Worm (Caenorhabditis elegans) whole organism, dauer: Measurements from ENCODE around the gene sir-2.3.

Source experiments
- unc-62 ChIP-seq: sonication (generic microtip); optimal IDR thresholded peaks from 2 replicates; lab custom pipeline; 2017; ENCODE audit warnings: missing biosample characterization, missing genetic modification reagents, missing genetic modification characterization

The sir-2.3 gene

DNA sequence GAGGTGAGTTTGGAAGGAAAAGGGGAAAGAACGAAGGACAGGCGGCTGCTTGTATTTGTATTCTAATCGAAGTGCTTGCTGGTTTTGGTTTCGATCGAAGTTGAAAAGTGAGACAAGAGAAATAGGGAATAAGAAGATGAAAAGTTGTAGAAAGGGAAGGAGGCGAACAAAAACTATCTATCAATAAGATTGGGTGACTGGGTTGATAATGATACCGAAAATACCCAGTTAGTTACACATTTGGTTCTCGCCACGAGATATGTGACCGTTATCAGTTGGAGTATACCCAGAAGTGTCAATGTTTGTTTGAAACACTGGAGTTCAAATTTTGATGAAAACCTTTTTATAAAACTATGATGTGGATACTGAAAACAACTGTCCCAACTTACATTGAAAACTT is 36.8 kb downstream of the sir-2.3 start:
- TF ChIP-seq unc-62 (GFP tag; lab: Kevin White, UChicago): no peak

DNA sequence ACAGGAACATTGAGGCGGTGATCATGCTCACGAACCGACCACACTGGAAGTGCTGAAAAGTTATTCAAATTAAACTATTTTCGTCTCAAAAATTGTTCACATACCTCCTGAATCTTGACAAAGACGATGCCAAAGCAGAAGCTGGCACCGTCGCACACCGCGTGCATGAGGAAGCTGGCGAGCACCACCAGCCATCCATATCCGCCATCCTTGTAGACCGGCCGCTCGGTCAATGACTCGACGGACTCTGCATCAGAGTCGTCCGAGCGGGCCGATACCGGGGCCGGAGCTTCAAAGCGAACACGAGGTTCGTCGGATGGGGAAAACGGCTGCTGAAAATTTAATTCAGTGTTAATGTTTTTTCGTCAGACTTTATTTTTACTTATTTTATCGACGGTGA is 44.7 kb downstream of the sir-2.3 start:
- no peak for TF ChIP-seq unc-62 (GFP tag; lab: Kevin White, UChicago)

DNA sequence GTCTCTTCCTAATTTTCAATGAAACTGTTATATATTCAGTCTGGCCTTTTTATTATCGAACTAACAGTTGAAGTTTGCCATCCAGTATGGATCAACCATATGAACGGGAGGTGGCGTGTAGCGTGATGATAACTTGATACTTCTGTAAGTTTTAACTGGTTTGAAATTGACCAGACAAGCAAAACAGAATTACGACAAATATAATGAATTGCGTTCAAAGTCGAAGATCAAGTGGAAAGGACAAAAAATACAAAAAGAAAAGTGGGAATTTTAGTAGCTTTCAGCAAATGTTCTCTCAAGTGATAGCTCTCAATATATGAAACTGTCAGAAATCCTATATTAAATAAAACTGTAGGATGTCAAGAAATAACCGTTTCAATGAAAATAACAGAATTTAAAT is 45.4 kb downstream of the sir-2.3 start, which contains the start of the genes C49F8.14 and gem-1:
Gene C49F8.14 (minus strand): TSS at position 99 of the 400 bp plus-strand sequence.
Gene gem-1 (minus strand): TSS at position 142 of the 400 bp plus-strand sequence.
- TF ChIP-seq unc-62 (GFP tag; lab: Kevin White, UChicago): no peak

DNA sequence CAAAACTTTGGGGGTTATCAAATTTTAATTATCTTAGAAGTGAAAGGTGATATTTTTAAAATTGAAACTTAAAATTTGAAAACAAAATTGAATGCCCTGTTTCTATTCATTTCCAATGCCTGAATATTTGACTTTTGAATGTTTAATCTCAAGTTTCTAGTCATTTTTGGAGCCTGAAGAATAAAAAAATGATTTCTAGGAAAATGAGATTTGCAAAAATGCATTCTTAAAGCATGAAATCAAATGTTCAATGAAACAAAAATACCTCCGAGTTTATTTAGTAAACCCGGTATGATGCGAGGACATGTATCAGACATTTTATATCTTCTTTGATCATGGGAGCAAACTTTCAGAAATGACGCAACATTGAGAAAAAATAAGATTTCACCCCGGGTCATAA is 47.6 kb downstream of the sir-2.3 start:
- TF ChIP-seq unc-62 (GFP tag; lab: Kevin White, UChicago): no peak

DNA sequence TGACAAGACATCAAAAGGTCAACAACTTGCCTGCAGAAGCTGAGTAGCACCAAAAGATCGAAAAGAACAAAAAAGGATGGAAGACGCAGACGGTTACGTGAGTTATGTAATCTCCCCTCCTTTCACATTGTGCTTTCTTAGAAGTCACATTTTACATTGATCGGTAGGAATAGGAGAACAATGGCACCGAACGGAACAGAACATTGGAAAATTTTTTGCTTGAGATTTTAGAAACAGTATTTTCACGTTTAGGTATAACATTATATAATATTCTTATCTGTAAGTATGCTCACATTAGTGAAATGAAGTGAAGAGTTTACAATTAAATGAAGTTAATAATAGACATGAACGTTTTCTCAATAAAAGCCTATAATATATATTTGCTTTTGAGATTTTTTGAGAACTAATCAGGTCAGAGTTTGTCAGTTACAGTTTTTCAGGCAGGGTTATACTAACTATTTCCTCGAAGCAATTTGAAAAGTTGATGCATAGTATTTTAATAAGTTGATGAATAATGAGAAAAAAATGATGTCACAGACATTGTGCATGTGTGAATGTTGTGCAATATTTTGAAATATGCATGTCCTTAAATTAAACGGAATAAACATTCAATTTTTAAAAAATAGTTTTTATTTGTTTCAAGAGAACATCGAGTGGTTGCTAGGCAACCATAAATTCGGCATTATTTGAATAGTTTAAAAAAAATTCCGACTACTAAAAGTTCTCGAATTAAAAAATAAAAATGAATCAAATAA is 49.7 kb downstream of the sir-2.3 start:
- TF ChIP-seq unc-62 (GFP tag; lab: Kevin White, UChicago): no peak

DNA sequence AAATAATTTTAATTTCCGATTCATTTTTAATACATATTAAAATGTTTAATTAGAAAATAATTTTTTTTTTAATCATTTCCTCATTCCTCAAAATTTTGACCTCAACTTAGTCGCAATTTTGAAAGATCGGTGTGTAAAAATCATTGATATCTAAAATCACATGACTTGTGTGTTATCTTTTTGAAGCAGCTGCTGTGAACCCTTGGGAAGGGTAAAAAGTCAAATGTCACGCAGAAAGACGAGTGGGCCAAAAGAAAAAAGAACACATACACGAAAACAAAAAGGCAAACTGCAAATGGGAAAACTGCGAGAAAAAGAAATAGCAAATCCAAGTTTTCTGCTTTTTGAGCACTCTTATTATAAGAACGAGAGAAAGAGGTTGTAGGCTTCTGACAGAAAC is 51.8 kb downstream of the sir-2.3 start:
- TF ChIP-seq unc-62 (GFP tag; lab: Kevin White, UChicago): no peak
